Fruit fly (Drosophila melanogaster) whole organism, embryonic: Measurements from ENCODE around the gene CG34436.

Experiments used
- Ada2b ChIP-seq: fragments of 200-800 bp; sonication (Bioruptor generic); IDR thresholded peaks from 2 replicates; pipeline ENCODE4 v1.3.6; 2022; ENCODE audit warnings: missing biosample characterization, missing genetic modification characterization
- Atf3 ChIP-seq: fragments of 200-800 bp; sonication (Bioruptor generic); optimal IDR thresholded peaks from 3 replicates; lab custom pipeline; 2016; ENCODE audit warnings: missing biosample characterization, missing genetic modification characterization
- Atf6 ChIP-seq: fragments of 200-800 bp; sonication (Bioruptor generic); IDR thresholded peaks from 2 replicates; pipeline ENCODE4 v1.3.6; 2022; ENCODE audit warnings: missing biosample characterization, missing genetic modification characterization
- Awh ChIP-seq: fragments of 200-800 bp; sonication (Bioruptor generic); IDR thresholded peaks from 2 replicates; pipeline ENCODE4, ENCODE4 v1.3.6; 2022; ENCODE audit warnings: missing biosample characterization, missing genetic modification characterization
- B-H1 ChIP-seq: fragments of 200-800 bp; sonication (Bioruptor generic); IDR thresholded peaks from 3 replicates; pipeline ENCODE4 v1.3.6; 2022; ENCODE audit warnings: missing biosample characterization, missing genetic modification characterization
- Blimp-1 ChIP-seq: fragments of 200-800 bp; sonication (Bioruptor generic); optimal IDR thresholded peaks from 3 replicates; lab custom pipeline; 2018; ENCODE audit warnings: missing biosample characterization, missing genetic modification characterization, mild to moderate bottlenecking, moderate library complexity, missing genetic modification reagents
- CG10209 ChIP-seq: fragments of 200-800 bp; sonication (Bioruptor generic); optimal IDR thresholded peaks from 3 replicates; lab custom pipeline; 2017; ENCODE audit warnings: missing biosample characterization, mild to moderate bottlenecking, missing genetic modification characterization, missing genetic modification reagents
- CG10565 ChIP-seq: fragments of 200-800 bp; sonication (Bioruptor generic); optimal IDR thresholded peaks from 3 replicates; lab custom pipeline; 2016; ENCODE audit warnings: missing biosample characterization, mild to moderate bottlenecking, missing genetic modification characterization
- CG13287 ChIP-seq: fragments of 200-800 bp; sonication (Bioruptor generic); IDR thresholded peaks from 2 replicates; pipeline ENCODE4 v1.3.6; 2022; ENCODE audit warnings: missing biosample characterization, missing genetic modification characterization; ENCODE audit not compliant: partially characterized antibody
- CG14441 ChIP-seq: fragments of 200-800 bp; sonication (Bioruptor generic); IDR thresholded peaks from 2 replicates; pipeline ENCODE4 v1.3.6; 2022; ENCODE audit warnings: missing biosample characterization, missing genetic modification characterization
- CG14860 ChIP-seq: fragments of 200-800 bp; sonication (Bioruptor generic); IDR thresholded peaks from 3 replicates; pipeline ENCODE4 v1.3.6; 2022; ENCODE audit warnings: missing biosample characterization, missing genetic modification characterization; ENCODE audit not compliant: partially characterized antibody
- CG1602 ChIP-seq: fragments of 200-800 bp; sonication (Bioruptor generic); optimal IDR thresholded peaks from 3 replicates; lab custom pipeline; 2016; ENCODE audit warnings: missing biosample characterization, missing genetic modification characterization
- CG16863 ChIP-seq: fragments of 200-800 bp; sonication (Bioruptor generic); optimal IDR thresholded peaks from 3 replicates; lab custom pipeline; 2016; ENCODE audit warnings: missing biosample characterization, missing genetic modification characterization
- CG2678 ChIP-seq: fragments of 200-800 bp; sonication (Bioruptor generic); optimal IDR thresholded peaks from 3 replicates; lab custom pipeline; 2019; ENCODE audit warnings: missing biosample characterization, mild to moderate bottlenecking, missing genetic modification characterization, moderate library complexity
- CG2889 ChIP-seq: fragments of 200-800 bp; sonication (Bioruptor generic); IDR thresholded peaks from 3 replicates; pipeline ENCODE4 v1.3.6; 2022; ENCODE audit warnings: missing biosample characterization, missing genetic modification characterization
- CG32532 ChIP-seq: fragments of 200-800 bp; sonication (Bioruptor generic); IDR thresholded peaks from 2 replicates; pipeline ENCODE4 v1.3.6; 2022; ENCODE audit warnings: missing biosample characterization, missing genetic modification characterization
- CG34224 ChIP-seq: fragments of 200-800 bp; sonication (Bioruptor generic); IDR thresholded peaks from 3 replicates; pipeline ENCODE4 v1.3.6; 2022; ENCODE audit warnings: missing biosample characterization, missing genetic modification characterization; ENCODE audit not compliant: partially characterized antibody
- CG7556 ChIP-seq: fragments of 200-800 bp; sonication (Bioruptor generic); optimal IDR thresholded peaks from 2 replicates; lab custom pipeline; 2017; ENCODE audit warnings: missing biosample characterization, mild to moderate bottlenecking, missing genetic modification characterization
- CG7987 ChIP-seq: fragments of 200-800 bp; sonication (Bioruptor generic); optimal IDR thresholded peaks from 2 replicates; lab custom pipeline; 2018; ENCODE audit warnings: missing biosample characterization, mild to moderate bottlenecking, missing genetic modification characterization, moderate library complexity
- CG8765 ChIP-seq: fragments of 200-800 bp; sonication (Bioruptor generic); IDR thresholded peaks from 2 replicates; pipeline ENCODE4 v1.3.6; 2022; ENCODE audit warnings: missing biosample characterization, missing genetic modification characterization
- CG9797 ChIP-seq: fragments of 200-800 bp; sonication (Bioruptor generic); optimal IDR thresholded peaks from 3 replicates; lab custom pipeline; 2018; ENCODE audit warnings: missing biosample characterization, mild to moderate bottlenecking, missing genetic modification characterization
- CG9876 ChIP-seq: fragments of 200-800 bp; sonication (Bioruptor generic); optimal IDR thresholded peaks from 2 replicates; lab custom pipeline; 2016; ENCODE audit warnings: missing biosample characterization, missing genetic modification characterization
- CG9932 ChIP-seq: fragments of 200-800 bp; sonication (Bioruptor generic); IDR thresholded peaks from 2 replicates; pipeline ENCODE4 v1.3.6; 2022; ENCODE audit warnings: missing biosample characterization, missing genetic modification characterization
- Camta ChIP-seq: fragments of 200-800 bp; sonication (Bioruptor generic); optimal IDR thresholded peaks from 2 replicates; lab custom pipeline; 2016; ENCODE audit warnings: missing biosample characterization, missing genetic modification characterization
- E2f2 ChIP-seq: fragments of 200-800 bp; sonication (Bioruptor generic); IDR thresholded peaks from 2 replicates; pipeline ENCODE4 v1.3.6; 2022; ENCODE audit warnings: missing biosample characterization, missing genetic modification characterization
- HLH3B ChIP-seq: fragments of 200-800 bp; sonication (Bioruptor generic); IDR thresholded peaks from 2 replicates; pipeline ENCODE4 v1.3.6; 2022; ENCODE audit warnings: missing biosample characterization, missing genetic modification characterization
- Kr ChIP-seq: fragments of 200-800 bp; sonication (Bioruptor generic); optimal IDR thresholded peaks from 2 replicates; lab custom pipeline; 2017; ENCODE audit warnings: missing biosample characterization, mild to moderate bottlenecking, missing genetic modification characterization
- Mrtf ChIP-seq: fragments of 200-800 bp; sonication (Bioruptor generic); IDR thresholded peaks from 3 replicates; pipeline ENCODE4 v1.3.6; 2022; ENCODE audit warnings: missing biosample characterization, missing genetic modification characterization
- Nf-YC ChIP-seq: fragments of 200-800 bp; optimal IDR thresholded peaks from 3 replicates; lab custom pipeline; 2019; ENCODE audit warnings: missing biosample characterization, mild to moderate bottlenecking, missing genetic modification characterization, moderate library complexity
- Side ChIP-seq: fragments of 200-800 bp; sonication (Bioruptor generic); optimal IDR thresholded peaks from 2 replicates; lab custom pipeline; 2016; ENCODE audit warnings: missing biosample characterization, missing genetic modification characterization
- Sry-β ChIP-seq: fragments of 200-800 bp; sonication (Bioruptor generic); optimal IDR thresholded peaks from 2 replicates; lab custom pipeline; 2018; ENCODE audit warnings: missing biosample characterization, mild to moderate bottlenecking, missing genetic modification characterization, moderate library complexity
- Vsx1 ChIP-seq: fragments of 200-800 bp; sonication (Bioruptor generic); optimal IDR thresholded peaks from 2 replicates; lab custom pipeline; 2017; ENCODE audit warnings: missing biosample characterization, mild to moderate bottlenecking, missing genetic modification characterization, missing genetic modification reagents
- Xrp1 ChIP-seq: fragments of 200-800 bp; sonication (Bioruptor generic); IDR thresholded peaks from 2 replicates; pipeline ENCODE4 v1.3.6; 2022; ENCODE audit warnings: missing biosample characterization, missing genetic modification characterization
- ato ChIP-seq: fragments of 200-800 bp; sonication (Bioruptor generic); IDR thresholded peaks from 2 replicates; pipeline ENCODE4 v1.3.6; 2022; ENCODE audit warnings: missing biosample characterization, missing genetic modification characterization; ENCODE audit not compliant: partially characterized antibody
- btn ChIP-seq: fragments of 200-800 bp; sonication (Bioruptor generic); optimal IDR thresholded peaks from 2 replicates; lab custom pipeline; 2016; ENCODE audit warnings: missing biosample characterization, missing genetic modification characterization
- corto ChIP-seq: fragments of 200-800 bp; sonication (Bioruptor generic); optimal IDR thresholded peaks from 2 replicates; lab custom pipeline; 2016; ENCODE audit warnings: missing biosample characterization, mild to moderate bottlenecking, missing genetic modification characterization, moderate library complexity
- crc ChIP-seq: fragments of 200-800 bp; sonication (Bioruptor generic); optimal IDR thresholded peaks from 2 replicates; lab custom pipeline; 2016; ENCODE audit warnings: missing biosample characterization, missing genetic modification characterization
- crol ChIP-seq: fragments of 200-800 bp; sonication (Bioruptor generic); IDR thresholded peaks from 2 replicates; pipeline ENCODE4 v1.3.6; 2022; ENCODE audit warnings: missing biosample characterization, missing genetic modification characterization
- exex ChIP-seq: fragments of 200-800 bp; sonication (Bioruptor generic); optimal IDR thresholded peaks from 4 replicates; lab custom pipeline; 2018; ENCODE audit warnings: missing biosample characterization, mild to moderate bottlenecking, missing genetic modification characterization, moderate library complexity
- hbn ChIP-seq: fragments of 200-800 bp; sonication (Bioruptor generic); IDR thresholded peaks from 2 replicates; pipeline ENCODE4 v1.3.6; 2022; ENCODE audit warnings: missing biosample characterization, missing genetic modification characterization; ENCODE audit not compliant: partially characterized antibody
- insv ChIP-seq, 2 experiments: fragments of 200-800 bp; sonication (Bioruptor generic); optimal IDR thresholded peaks; 3 replicates each; lab custom pipeline; 2016 to 2018; ENCODE audit warnings: missing biosample characterization in 2 of 2, missing genetic modification characterization in 2 of 2
- kah ChIP-seq: fragments of 200-800 bp; sonication (Bioruptor generic); optimal IDR thresholded peaks from 2 replicates; lab custom pipeline; 2018; ENCODE audit warnings: missing biosample characterization, mild to moderate bottlenecking, missing genetic modification characterization
- knrl ChIP-seq: fragments of 200-800 bp; sonication (Bioruptor generic); IDR thresholded peaks from 3 replicates; pipeline ENCODE4 v1.3.6; 2022; ENCODE audit warnings: missing biosample characterization, missing genetic modification characterization; ENCODE audit not compliant: partially characterized antibody
- lbe ChIP-seq: fragments of 200-800 bp; sonication (Bioruptor generic); optimal IDR thresholded peaks from 2 replicates; lab custom pipeline; 2016; ENCODE audit warnings: missing biosample characterization, mild to moderate bottlenecking, missing genetic modification characterization
- lilli ChIP-seq: fragments of 200-800 bp; sonication (Bioruptor generic); optimal IDR thresholded peaks from 3 replicates; lab custom pipeline; 2016; ENCODE audit warnings: missing biosample characterization, missing genetic modification characterization
- tio ChIP-seq: fragments of 200-800 bp; sonication (Bioruptor generic); optimal IDR thresholded peaks from 2 replicates; lab custom pipeline; 2017; ENCODE audit warnings: missing biosample characterization, missing genetic modification characterization, inconsistent platforms
- toy ChIP-seq: fragments of 200-800 bp; sonication (Bioruptor generic); IDR thresholded peaks from 2 replicates; pipeline ENCODE4 v1.3.6; 2022; ENCODE audit warnings: missing biosample characterization, missing genetic modification characterization
- twi ChIP-seq: fragments of 200-800 bp; optimal IDR thresholded peaks from 2 replicates; lab custom pipeline; 2019; ENCODE audit warnings: missing biosample characterization, mild to moderate bottlenecking, missing genetic modification characterization, moderate library complexity
- unc-4 ChIP-seq: fragments of 200-800 bp; sonication (Bioruptor generic); IDR thresholded peaks from 2 replicates; pipeline ENCODE4 v1.3.6; 2022; ENCODE audit warnings: missing biosample characterization, missing genetic modification characterization; ENCODE audit not compliant: partially characterized antibody
- wek ChIP-seq: fragments of 200-800 bp; sonication (Bioruptor generic); optimal IDR thresholded peaks from 3 replicates; lab custom pipeline; 2018; ENCODE audit warnings: missing biosample characterization, mild to moderate bottlenecking, missing genetic modification characterization, moderate library complexity

CG34436 gene

dm6 chr3R:28332137-28332671 lies 49.8 kb downstream of the CG34436 start (continued):
- TF ChIP-seq ato (GFP tag; lab: Robert Waterston, UW) (no peak), lilli (GFP tag; lab: Kevin White, UChicago) (peak; percentile 77), CG14441 (peak; percentile 76), Xrp1 (GFP tag; lab: Robert Waterston, UW) (no peak), Vsx1 (peak; percentile 32), hbn (GFP tag; lab: Robert Waterston, UW) (no peak), Kr (GFP tag; lab: Kevin White, UChicago) (no peak), crol (peak; percentile 94), CG1602 (GFP tag; lab: Kevin White, UChicago) (peak; percentile 32), CG13287 (GFP tag; lab: Robert Waterston, UW) (no peak; the same call in 1 of the 2 replicates), CG10209 (GFP tag; lab: Kevin White, UChicago) (peak; percentile 43), B-H1 (GFP tag; lab: Robert Waterston, UW) (peak; percentile 50; the same call in 2 of the 3 replicates), Side (GFP tag; lab: Kevin White, UChicago) (peak; percentile 4), E2f2 (GFP tag; lab: Robert Waterston, UW) (peak; percentile 51; the same call in 1 of the 2 replicates), CG9876 (GFP tag; lab: Kevin White, UChicago) (no peak), CG2889 (GFP tag; lab: Robert Waterston, UW) (no peak), twi (tag; lab: Kevin White, UChicago) (peak; percentile 65), HLH3B (GFP tag; lab: Robert Waterston, UW) (peak; percentile 53; the same call in 1 of the 2 replicates), CG32532 (GFP tag; lab: Robert Waterston, UW) (peak; percentile 76), CG7987 (peak; percentile 34), Mrtf (GFP tag; lab: Robert Waterston, UW) (no peak), corto (GFP tag; lab: Kevin White, UChicago) (no peak), kah (GFP tag; lab: Kevin White, UChicago) (peak; percentile 61), Atf3 (GFP tag; lab: Kevin White, UChicago) (peak; percentile 31), CG16863 (GFP tag; lab: Kevin White, UChicago) (peak; percentile 33), tio (GFP tag; lab: Kevin White, UChicago) (peak; percentile 41), crc (GFP tag; lab: Kevin White, UChicago) (peak; percentile 35), CG14860 (GFP tag; lab: Robert Waterston, UW) (no peak), wek (no peak), Atf6 (peak; percentile 77), lbe (no peak), Nf-YC (peak; percentile 37), CG34224 (GFP tag; lab: Robert Waterston, UW) (no peak), CG9932 (GFP tag; lab: Robert Waterston, UW) (peak; percentile 86), btn (no peak), Ada2b (GFP tag; lab: Robert Waterston, UW) (peak; percentile 50; the same call in 1 of the 2 replicates), Awh (peak; percentile 20; the same call in 1 of the 2 replicates), unc-4 (GFP tag; lab: Robert Waterston, UW) (0 out of 2 replicates have a peak, but pooled peaks have one; percentile 19), Blimp-1 (GFP tag; lab: Kevin White, UChicago) (peak; percentile 32), CG2678 (peak; percentile 67), knrl (GFP tag; lab: Robert Waterston, UW) (no peak), CG8765 (GFP tag; lab: Robert Waterston, UW) (no peak), insv (GFP tag; optimal IDR thresholded peaks at IDR 0.05; lab: Kevin White, UChicago) (no peak), Camta (GFP tag; lab: Kevin White, UChicago) (peak; percentile 48), CG10565 (GFP tag; lab: Kevin White, UChicago) (no peak), exex (tag; lab: Kevin White, UChicago) (peak; percentile 11), Sry-β (GFP tag; lab: Kevin White, UChicago) (no peak), CG9797 (GFP tag; lab: Kevin White, UChicago) (no peak), toy (GFP tag; lab: Robert Waterston, UW) (peak; percentile 40; the same call in 1 of the 2 replicates), CG7556 (GFP tag; lab: Kevin White, UChicago) (peak; percentile 71)
